Fruit fly (Drosophila melanogaster) whole organism, embryonic: ENCODE measurements around the gene Grip91.

Experiments
- Abd-B ChIP-seq: fragments of 200-800 bp; sonication (Bioruptor generic); optimal IDR thresholded peaks from 2 replicates; lab custom pipeline; 2018; ENCODE audit warnings: missing biosample characterization, mild to moderate bottlenecking, missing genetic modification characterization, moderate library complexity
- Antp ChIP-seq: fragments of 200-800 bp; sonication (Bioruptor generic); optimal IDR thresholded peaks from 3 replicates; lab custom pipeline; 2016; ENCODE audit warnings: missing biosample characterization, missing genetic modification characterization
- BEAF-32 ChIP-seq: fragments of 200-800 bp; sonication (Bioruptor generic); optimal IDR thresholded peaks from 3 replicates; lab custom pipeline; 2017; ENCODE audit warnings: missing biosample characterization, missing genetic modification characterization, mild to moderate bottlenecking, moderate library complexity, missing genetic modification reagents
- CG10543 ChIP-seq: fragments of 200-800 bp; sonication (Bioruptor generic); optimal IDR thresholded peaks from 3 replicates; lab custom pipeline; 2017; ENCODE audit warnings: missing biosample characterization, mild to moderate bottlenecking, missing genetic modification characterization, moderate library complexity
- CG11504 ChIP-seq: fragments of 200-800 bp; sonication (Bioruptor generic); optimal IDR thresholded peaks from 3 replicates; lab custom pipeline; 2019; ENCODE audit warnings: missing biosample characterization, mild to moderate bottlenecking, missing genetic modification characterization, moderate library complexity
- CG12659 ChIP-seq: fragments of 200-800 bp; sonication (Bioruptor generic); optimal IDR thresholded peaks from 3 replicates; lab custom pipeline; 2017; ENCODE audit warnings: mild to moderate bottlenecking, missing biosample characterization, missing genetic modification reagents, missing genetic modification characterization
- CG12744 ChIP-seq: fragments of 200-800 bp; sonication (Bioruptor generic); optimal IDR thresholded peaks from 2 replicates; lab custom pipeline; 2016; ENCODE audit warnings: missing biosample characterization, missing genetic modification characterization
- CG14050 ChIP-seq: fragments of 200-800 bp; sonication (Bioruptor generic); IDR thresholded peaks from 3 replicates; pipeline ENCODE4 v1.3.6; 2022; ENCODE audit warnings: missing biosample characterization, missing genetic modification characterization
- CG14860 ChIP-seq: fragments of 200-800 bp; sonication (Bioruptor generic); IDR thresholded peaks from 3 replicates; pipeline ENCODE4 v1.3.6; 2022; ENCODE audit warnings: missing biosample characterization, missing genetic modification characterization; ENCODE audit not compliant: partially characterized antibody
- CG17359 ChIP-seq: fragments of 200-800 bp; sonication (Bioruptor generic); optimal IDR thresholded peaks from 3 replicates; lab custom pipeline; 2018; ENCODE audit warnings: missing biosample characterization, mild to moderate bottlenecking, missing genetic modification characterization, moderate library complexity
- CG18011 ChIP-seq: fragments of 200-800 bp; sonication (Bioruptor generic); optimal IDR thresholded peaks from 2 replicates; lab custom pipeline; 2017; ENCODE audit warnings: missing biosample characterization, missing genetic modification characterization, mild to moderate bottlenecking, moderate library complexity, missing genotype
- CG18476 ChIP-seq: fragments of 200-800 bp; sonication (Bioruptor generic); optimal IDR thresholded peaks from 2 replicates; lab custom pipeline; 2016; ENCODE audit warnings: missing biosample characterization, mild to moderate bottlenecking, missing genetic modification characterization
- CG2712 ChIP-seq: fragments of 200-800 bp; optimal IDR thresholded peaks from 3 replicates; lab custom pipeline; 2019; ENCODE audit warnings: missing biosample characterization, mild to moderate bottlenecking, missing genetic modification characterization, moderate library complexity
- CG4282 ChIP-seq: fragments of 200-800 bp; sonication (Bioruptor generic); optimal IDR thresholded peaks from 2 replicates; lab custom pipeline; 2016; ENCODE audit warnings: missing biosample characterization, missing genetic modification characterization
- CG5180 ChIP-seq: fragments of 200-800 bp; sonication (Bioruptor generic); optimal IDR thresholded peaks from 3 replicates; lab custom pipeline; 2017; ENCODE audit warnings: missing biosample characterization, missing genetic modification characterization, mild to moderate bottlenecking, moderate library complexity, missing genetic modification reagents
- CG6813 ChIP-seq: fragments of 200-800 bp; sonication (Bioruptor generic); optimal IDR thresholded peaks from 2 replicates; lab custom pipeline; 2017; ENCODE audit warnings: missing biosample characterization, missing genetic modification characterization, mild to moderate bottlenecking, moderate library complexity, missing genetic modification reagents
- CG8359 ChIP-seq: fragments of 200-800 bp; sonication (Bioruptor generic); optimal IDR thresholded peaks from 2 replicates; lab custom pipeline; 2017; ENCODE audit warnings: missing biosample characterization, mild to moderate bottlenecking, missing genetic modification characterization, borderline replicate concordance
- CG8924 ChIP-seq: fragments of 200-800 bp; optimal IDR thresholded peaks from 3 replicates; lab custom pipeline; 2019; ENCODE audit warnings: missing biosample characterization, mild to moderate bottlenecking, missing genetic modification characterization, moderate library complexity
- CG9609 ChIP-seq: fragments of 200-800 bp; sonication (Bioruptor generic); optimal IDR thresholded peaks from 3 replicates; lab custom pipeline; 2016; ENCODE audit warnings: missing biosample characterization, missing genetic modification characterization
- Dbx ChIP-seq: fragments of 200-800 bp; sonication (Bioruptor generic); IDR thresholded peaks from 3 replicates; pipeline ENCODE4 v1.3.6; 2022; ENCODE audit warnings: missing biosample characterization, missing genetic modification characterization
- Elba2 ChIP-seq: fragments of 200-800 bp; sonication (Bioruptor generic); optimal IDR thresholded peaks from 3 replicates; lab custom pipeline; 2016; ENCODE audit warnings: missing biosample characterization, missing genetic modification characterization
- Ets65A ChIP-seq: fragments of 200-800 bp; sonication (Bioruptor generic); peaks from one replicate; lab custom pipeline; 2016; ENCODE audit warnings: missing biosample characterization, missing genetic modification characterization
- Ets97D ChIP-seq: fragments of 200-800 bp; sonication (Bioruptor generic); optimal IDR thresholded peaks from 3 replicates; lab custom pipeline; 2016; ENCODE audit warnings: missing biosample characterization, missing genetic modification characterization
- Fer2 ChIP-seq: fragments of 200-800 bp; sonication (Bioruptor generic); optimal IDR thresholded peaks from 2 replicates; lab custom pipeline; 2018; ENCODE audit warnings: missing biosample characterization, mild to moderate bottlenecking, missing genetic modification characterization, moderate library complexity
- Kr ChIP-seq: fragments of 200-800 bp; sonication (Bioruptor generic); optimal IDR thresholded peaks from 2 replicates; lab custom pipeline; 2017; ENCODE audit warnings: missing biosample characterization, mild to moderate bottlenecking, missing genetic modification characterization
- Lpt ChIP-seq: fragments of >200 bp; optimal IDR thresholded peaks from 2 replicates; lab custom pipeline; 2018; ENCODE audit warnings: missing biosample characterization, missing genetic modification characterization
- Scr ChIP-seq: fragments of 200-800 bp; sonication (Bioruptor generic); IDR thresholded peaks from 2 replicates; pipeline ENCODE4 v1.3.6; 2022; ENCODE audit warnings: missing biosample characterization, missing genetic modification characterization; ENCODE audit not compliant: partially characterized antibody
- Sox102F ChIP-seq: fragments of 200-800 bp; sonication (Bioruptor generic); optimal IDR thresholded peaks from 2 replicates; lab custom pipeline; 2018; ENCODE audit warnings: missing biosample characterization, mild to moderate bottlenecking, missing genetic modification characterization, moderate library complexity
- amos ChIP-seq: fragments of 200-800 bp; sonication (Bioruptor generic); IDR thresholded peaks from 2 replicates; pipeline ENCODE4 v1.3.6; 2022; ENCODE audit warnings: missing biosample characterization, missing genetic modification characterization; ENCODE audit not compliant: partially characterized antibody
- bbx ChIP-seq: fragments of 200-800 bp; sonication (Bioruptor generic); IDR thresholded peaks from 2 replicates; pipeline ENCODE4 v1.3.6; 2022; ENCODE audit warnings: missing biosample characterization, missing genetic modification characterization; ENCODE audit not compliant: partially characterized antibody
- crc ChIP-seq: fragments of 200-800 bp; sonication (Bioruptor generic); optimal IDR thresholded peaks from 2 replicates; lab custom pipeline; 2016; ENCODE audit warnings: missing biosample characterization, missing genetic modification characterization
- cwo ChIP-seq: fragments of 200-800 bp; sonication (Bioruptor generic); optimal IDR thresholded peaks from 3 replicates; lab custom pipeline; 2017; ENCODE audit warnings: missing biosample characterization, missing genetic modification characterization, mild to moderate bottlenecking, moderate library complexity, missing genetic modification reagents
- gcm ChIP-seq: fragments of 200-800 bp; sonication (Bioruptor generic); optimal IDR thresholded peaks from 2 replicates; lab custom pipeline; 2019; ENCODE audit warnings: missing biosample characterization, mild to moderate bottlenecking, missing genetic modification characterization, moderate library complexity
- gfzf ChIP-seq: fragments of 200-800 bp; sonication (Bioruptor generic); optimal IDR thresholded peaks from 2 replicates; lab custom pipeline; 2016; ENCODE audit warnings: missing biosample characterization, mild to moderate bottlenecking, missing genetic modification characterization, moderate library complexity
- ham ChIP-seq: fragments of 200-800 bp; sonication (Bioruptor generic); IDR thresholded peaks from 2 replicates; pipeline ENCODE4 v1.3.6; 2022; ENCODE audit warnings: missing biosample characterization, missing genetic modification characterization
- jing ChIP-seq: fragments of 200-800 bp; sonication (Bioruptor generic); optimal IDR thresholded peaks from 2 replicates; lab custom pipeline; 2018; ENCODE audit warnings: missing biosample characterization, mild to moderate bottlenecking, missing genetic modification characterization
- kay ChIP-seq: fragments of 200-800 bp; sonication (Bioruptor generic); optimal IDR thresholded peaks from 2 replicates; lab custom pipeline; 2016; ENCODE audit warnings: missing biosample characterization, missing genetic modification characterization
- pnt ChIP-seq: fragments of 200-800 bp; sonication (Bioruptor generic); optimal IDR thresholded peaks from 3 replicates; lab custom pipeline; 2016; ENCODE audit warnings: missing biosample characterization, missing genetic modification characterization
- pzg ChIP-seq: fragments of 200-800 bp; sonication (Bioruptor generic); optimal IDR thresholded peaks from 3 replicates; lab custom pipeline; 2018; ENCODE audit warnings: missing biosample characterization, mild to moderate bottlenecking, missing genetic modification characterization, moderate library complexity
- salm ChIP-seq: fragments of 200-800 bp; sonication (Bioruptor generic); optimal IDR thresholded peaks from 2 replicates; lab custom pipeline; 2018; ENCODE audit warnings: missing biosample characterization, mild to moderate bottlenecking, missing genetic modification characterization
- schlank ChIP-seq: fragments of 200-800 bp; sonication (Bioruptor generic); optimal IDR thresholded peaks from 2 replicates; lab custom pipeline; 2018; ENCODE audit warnings: missing biosample characterization, mild to moderate bottlenecking, missing genetic modification characterization
- scrt ChIP-seq: fragments of 200-800 bp; sonication (Bioruptor generic); optimal IDR thresholded peaks from 2 replicates; lab custom pipeline; 2018; ENCODE audit warnings: missing biosample characterization, mild to moderate bottlenecking, missing genetic modification characterization, moderate library complexity
- sima ChIP-seq: fragments of 200-800 bp; sonication (Bioruptor generic); optimal IDR thresholded peaks from 2 replicates; lab custom pipeline; 2016; ENCODE audit warnings: missing biosample characterization, missing genetic modification characterization
- sisA ChIP-seq: fragments of 200-800 bp; sonication (Bioruptor generic); IDR thresholded peaks from 2 replicates; pipeline ENCODE4 v1.3.6; 2022; ENCODE audit warnings: missing biosample characterization, missing genetic modification characterization
- wdn ChIP-seq: fragments of 200-800 bp; sonication (Bioruptor generic); IDR thresholded peaks from 2 replicates; pipeline ENCODE4 v1.3.6; 2022; ENCODE audit warnings: missing biosample characterization, missing genetic modification characterization
- wor ChIP-seq: fragments of 200-800 bp; sonication (Bioruptor generic); IDR thresholded peaks from 2 replicates; pipeline ENCODE4 v1.3.6; 2022; ENCODE audit warnings: missing biosample characterization, missing genetic modification characterization
- zen2 ChIP-seq: fragments of 200-800 bp; sonication (Bioruptor generic); IDR thresholded peaks from 3 replicates; pipeline ENCODE4 v1.3.6; 2022; ENCODE audit warnings: missing biosample characterization, missing genetic modification characterization; ENCODE audit not compliant: partially characterized antibody

The Grip91 gene

dm6 chrX:13783958-13784907 is 39.8 kb upstream of the Grip91 start (continued):
- peak; percentile 0 for TF ChIP-seq cwo (GFP tag; lab: Kevin White, UChicago)
- TF ChIP-seq CG4282 (GFP tag; lab: Kevin White, UChicago), result no peak
- TF ChIP-seq CG11504 (tag; lab: Kevin White, UChicago), result peak; percentile 78
- peak; percentile 14 for TF ChIP-seq pnt
- TF ChIP-seq CG6813 (GFP tag; lab: Kevin White, UChicago), result no peak
- no peak for TF ChIP-seq bbx (GFP tag; lab: Robert Waterston, UW)
- TF ChIP-seq kay (GFP tag; lab: Kevin White, UChicago), result no peak
- peak; percentile 91 for TF ChIP-seq Ets65A (GFP tag; lab: Kevin White, UChicago)
- TF ChIP-seq Elba2, result no peak
- TF ChIP-seq CG14050 (GFP tag; lab: Robert Waterston, UW), result peak; percentile 22; the same call in 1 of the 3 replicates
- TF ChIP-seq BEAF-32 (GFP tag; lab: Kevin White, UChicago), result no peak
- TF ChIP-seq gcm (GFP tag; lab: Kevin White, UChicago), result peak; percentile 25
- no peak for TF ChIP-seq Fer2 (tag; lab: Kevin White, UChicago)
- TF ChIP-seq CG10543 (GFP tag; lab: Kevin White, UChicago), result no peak
- TF ChIP-seq CG18011 (GFP tag; lab: Kevin White, UChicago), result no peak
- no peak for TF ChIP-seq zen2
- TF ChIP-seq Ets97D, result no peak
- no peak for TF ChIP-seq gfzf
- TF ChIP-seq sima (GFP tag; lab: Kevin White, UChicago), result no peak
- no peak for TF ChIP-seq pzg
- TF ChIP-seq CG18476 (GFP tag; lab: Kevin White, UChicago), result peak; percentile 28
- peak; percentile 65 for TF ChIP-seq CG2712
- peak; percentile 1 for TF ChIP-seq Abd-B
- peak; percentile 59 for TF ChIP-seq sisA
- peak; percentile 10 for TF ChIP-seq scrt
- TF ChIP-seq jing (GFP tag; lab: Kevin White, UChicago), result no peak
- 0 out of 2 replicates have a peak, but pooled peaks have one; percentile 30 for TF ChIP-seq wor
- TF ChIP-seq Antp (GFP tag; lab: Kevin White, UChicago), result peak; percentile 11
- no peak for TF ChIP-seq Dbx (GFP tag; lab: Robert Waterston, UW)
- no peak for TF ChIP-seq crc (GFP tag; lab: Kevin White, UChicago)
- peak; percentile 76 for TF ChIP-seq Sox102F (GFP tag; lab: Kevin White, UChicago)
- no peak for TF ChIP-seq schlank (tag; lab: Kevin White, UChicago)
- TF ChIP-seq CG9609, result no peak
- TF ChIP-seq Lpt (GFP tag; lab: Kevin White, UChicago), result no peak
- TF ChIP-seq CG8359 (GFP tag; lab: Kevin White, UChicago), result peak; percentile 23
- TF ChIP-seq Kr (GFP tag; lab: Kevin White, UChicago), result no peak
- TF ChIP-seq amos (GFP tag; lab: Robert Waterston, UW), result no peak
- peak; percentile 78 for TF ChIP-seq CG17359 (tag; lab: Kevin White, UChicago)
- TF ChIP-seq CG14860, result no peak
- no peak for TF ChIP-seq wdn
- no peak for TF ChIP-seq CG12744 (GFP tag; lab: Kevin White, UChicago)
- TF ChIP-seq CG5180 (GFP tag; lab: Kevin White, UChicago), result peak; percentile 44
- TF ChIP-seq CG8924 (tag; lab: Kevin White, UChicago), result peak; percentile 14
- no peak for TF ChIP-seq Scr (GFP tag; lab: Robert Waterston, UW)
- TF ChIP-seq salm (tag; lab: Kevin White, UChicago), result peak; percentile 13
- peak; percentile 30 for TF ChIP-seq CG12659 (GFP tag; lab: Kevin White, UChicago)
- no peak for TF ChIP-seq ham (GFP tag; lab: Robert Waterston, UW)
